Worm (Caenorhabditis elegans): ENCODE measurements around the gene F43C11.7.
A peak's percentile ranks its signal among the peaks of the same experiment; 100 is the strongest.

F43C11.7 gene

ce11 chrII:2305507-2305906, 30.2 kb upstream of the F43C11.7 start:
- TF ChIP-seq efl-1 (optimal IDR thresholded peaks at IDR 0.05) (no peak), efl-1 (GFP tag; optimal IDR thresholded peaks at IDR 0.05 in 1 of 2) (peak in 1 of 2 experiments; percentile 85), elt-2 (tag; optimal IDR thresholded peaks at IDR 0.05) (peak; percentile 58), hlh-17 (GFP tag; optimal IDR thresholded peaks at IDR 0.05; ENCODE audit: borderline replicate concordance) (no peak)

ce11 chrII:2306741-2307140, 29.0 kb upstream of the F43C11.7 start, which contains the start of gene B0281.3:
TSS of gene B0281.3 (plus strand) at chrII:2307041.
- TF ChIP-seq blmp-1 (tag; optimal IDR thresholded peaks at IDR 0.05) (no peak), alr-1 (tag; optimal IDR thresholded peaks at IDR 0.05; ENCODE audit: borderline replicate concordance) (no peak), sup-37 (GFP tag; optimal IDR thresholded peaks at IDR 0.05) (no peak), jun-1 (tag; optimal IDR thresholded peaks at IDR 0.05) (no peak), hlh-4 (tag; optimal IDR thresholded peaks at IDR 0.05) (no peak), unc-130 (tag; optimal IDR thresholded peaks at IDR 0.05) (no peak), grh-1 (GFP tag; IDR thresholded peaks at IDR 0.05) (no peak), dsc-1 (tag; optimal IDR thresholded peaks at IDR 0.05) (no peak), aha-1 (tag; optimal IDR thresholded peaks at IDR 0.05) (no peak), egl-13 (tag; optimal IDR thresholded peaks at IDR 0.05) (no peak), nhr-85 (tag) (no peak), rnt-1 (tag; optimal IDR thresholded peaks at IDR 0.05) (no peak)

- no peak for TF ChIP-seq isw-1 (GFP tag; IDR thresholded peaks at IDR 0.05)
- no peak for TF ChIP-seq egl-13 (tag; optimal IDR thresholded peaks at IDR 0.05)
- TF ChIP-seq ces-1 (GFP tag; optimal IDR thresholded peaks at IDR 0.05) = no peak
- no peak for TF ChIP-seq hlh-4 (tag; optimal IDR thresholded peaks at IDR 0.05)
- TF ChIP-seq jun-1 (tag; optimal IDR thresholded peaks at IDR 0.05) = no peak
- no peak for TF ChIP-seq ztf-4 (tag; optimal IDR thresholded peaks at IDR 0.05)
- no peak for TF ChIP-seq egl-27 (tag; optimal IDR thresholded peaks at IDR 0.05)
- no peak for TF ChIP-seq nhr-85 (tag)
- TF ChIP-seq snu-23 (GFP tag; optimal IDR thresholded peaks at IDR 0.05) = no peak
- TF ChIP-seq aly-2 (tag; optimal IDR thresholded peaks at IDR 0.05) = no peak
- no peak for TF ChIP-seq hlh-17 (GFP tag; optimal IDR thresholded peaks at IDR 0.05; ENCODE audit: borderline replicate concordance)
- TF ChIP-seq tlp-1 (tag; optimal IDR thresholded peaks at IDR 0.05) = no peak
- TF ChIP-seq nhr-47 (tag; optimal IDR thresholded peaks at IDR 0.05) = no peak
- no peak for TF ChIP-seq lir-3 (tag; optimal IDR thresholded peaks at IDR 0.05; ENCODE audit: poor library complexity)
- no peak for TF ChIP-seq sox-4 (tag; optimal IDR thresholded peaks at IDR 0.05)
- no peak for TF ChIP-seq alr-1 (tag; optimal IDR thresholded peaks at IDR 0.05; ENCODE audit: borderline replicate concordance)
- TF ChIP-seq lin-35 (GFP tag; optimal IDR thresholded peaks at IDR 0.05) = no peak
Observed at ce11 chrII:2312747-2313146, 22.9 kb upstream of the F43C11.7 start, which contains the start of the genes trim-21 and B0281.1. TSS of gene trim-21 (minus strand) at chrII:2312847. TSS of gene B0281.1 (plus strand) at chrII:2313067.

ce11 chrII:2317883-2318357, 17.8 kb upstream of the F43C11.7 start, which contains the start of the genes ZK1240.5 and ZK1240.9:
TSS of gene ZK1240.5 (minus strand) at chrII:2317933.
TSS of gene ZK1240.9 (plus strand) at chrII:2318189.
- TF ChIP-seq elt-2 (tag; optimal IDR thresholded peaks at IDR 0.05) (peak; percentile 35), efl-1 (optimal IDR thresholded peaks at IDR 0.05) (no peak), efl-1 (GFP tag; optimal IDR thresholded peaks at IDR 0.05 in 1 of 2) (peak in 1 of 2 experiments; percentile 79), nhr-77 (tag; optimal IDR thresholded peaks at IDR 0.05) (no peak)

ce11 chrII:2320097-2320496, 15.6 kb upstream of the F43C11.7 start, which contains the start of gene ZK1240.3:
TSS of gene ZK1240.3 (plus strand) at chrII:2320334.
- peak; percentile 30 for TF ChIP-seq elt-2 (tag; optimal IDR thresholded peaks at IDR 0.05)
- TF ChIP-seq sptf-1 (tag; optimal IDR thresholded peaks at IDR 0.05) = no peak
- TF ChIP-seq nhr-90 (tag; optimal IDR thresholded peaks at IDR 0.05; ENCODE audit: poor library complexity) = no peak
- no peak for TF ChIP-seq nhr-19 (GFP tag; conservative IDR thresholded peaks at IDR 0.05)
